Fruit fly (Drosophila melanogaster): ENCODE measurements around the gene Tti1.

Gene Tti1

DNA sequence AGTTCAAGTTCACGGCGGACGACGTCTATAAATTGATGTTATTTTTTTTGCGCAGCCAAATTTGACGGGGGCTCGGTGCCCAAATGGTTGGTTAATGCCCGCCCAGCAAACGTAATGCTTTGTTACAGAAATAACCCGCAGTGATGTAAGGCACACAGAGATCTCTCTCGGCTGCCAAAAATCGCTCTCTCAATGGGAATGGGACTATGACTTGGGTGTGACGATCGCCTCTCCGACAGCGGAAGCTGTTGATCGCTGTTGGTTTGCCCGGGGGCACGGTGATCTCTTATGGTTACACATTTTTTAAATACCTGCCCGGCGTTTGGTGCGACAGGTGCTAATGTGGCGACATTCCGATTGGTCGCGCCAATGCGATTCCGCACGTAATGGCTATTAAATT is 15.6 kb upstream of the Tti1 start:
- TF ChIP-seq pan (optimal IDR thresholded peaks at IDR 0.05) (no peak), EcR (GFP tag; optimal IDR thresholded peaks at IDR 0.05) (no peak), Dll (optimal IDR thresholded peaks at IDR 0.05) (no peak), usp (GFP tag; optimal IDR thresholded peaks at IDR 0.05) (no peak), CG8478 (optimal IDR thresholded peaks at IDR 0.05) (no peak), psq (optimal IDR thresholded peaks at IDR 0.05) (no peak)

- TF ChIP-seq EcR (GFP tag; optimal IDR thresholded peaks at IDR 0.05) (no peak), Dll (optimal IDR thresholded peaks at IDR 0.05) (no peak), pan (optimal IDR thresholded peaks at IDR 0.05) (no peak)
Measured at dm6 chr3R:9768884-9769283, 14.4 kb upstream of the Tti1 start, which contains the start of gene MED6. Gene MED6 (minus strand): TSS chr3R:9768984.

- TF ChIP-seq pan (optimal IDR thresholded peaks at IDR 0.05) (no peak), psq (optimal IDR thresholded peaks at IDR 0.05) (no peak), CG8478 (optimal IDR thresholded peaks at IDR 0.05) (no peak), Dll (optimal IDR thresholded peaks at IDR 0.05) (no peak), EcR (GFP tag; optimal IDR thresholded peaks at IDR 0.05) (no peak), usp (GFP tag; optimal IDR thresholded peaks at IDR 0.05) (no peak)
Measured at dm6 chr3R:9767620-9768592, 13.4 kb upstream of the Tti1 start, which contains the start of gene Naa80. Gene Naa80 (plus strand): TSS chr3R:9767834.

DNA sequence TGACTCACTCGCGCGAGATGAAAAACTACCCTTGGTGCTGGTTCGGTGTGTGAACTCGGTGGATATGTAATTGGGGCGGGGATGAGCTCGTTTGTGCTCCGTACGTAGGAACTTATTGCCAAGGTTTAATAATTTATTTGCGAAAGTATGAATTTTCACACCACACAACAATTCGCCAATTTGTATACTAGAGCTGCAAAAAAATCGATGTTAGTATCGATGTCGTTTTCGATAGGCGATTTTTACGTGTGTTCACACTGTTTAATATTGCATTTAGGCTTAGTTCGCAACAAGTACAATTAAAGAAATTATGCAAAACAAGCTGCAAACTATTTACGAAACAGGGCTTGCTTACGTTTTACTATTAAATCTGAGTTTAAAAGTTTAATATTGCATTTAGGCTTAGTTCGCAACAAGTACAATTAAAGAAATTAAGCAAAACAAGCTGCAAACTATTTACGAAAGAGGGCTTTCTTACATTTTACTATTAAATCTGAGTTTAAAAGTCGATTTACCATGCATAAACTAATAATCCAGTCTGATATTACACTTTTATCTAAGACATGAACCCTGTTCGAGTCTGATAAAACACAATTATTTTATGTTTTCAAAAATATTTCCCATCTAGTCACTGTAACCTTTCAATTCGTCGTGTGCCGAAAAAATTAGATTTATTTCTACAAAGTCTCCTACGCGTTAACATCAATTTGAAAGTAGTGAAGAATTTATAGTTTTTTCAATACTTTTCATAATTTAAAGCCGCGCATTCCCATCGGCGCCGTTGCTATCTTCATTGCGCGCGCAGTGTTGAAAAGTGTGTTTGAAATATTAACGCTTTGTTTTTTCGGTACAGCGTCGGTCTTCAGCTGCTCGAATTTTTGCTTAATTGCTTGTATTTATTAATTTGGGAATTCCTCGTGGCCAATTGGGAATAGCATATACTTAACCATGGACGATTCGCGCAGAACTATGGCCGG is 8.8 kb upstream of the Tti1 start, which contains the start of the genes Snap24 and CG8478:
Gene Snap24 (minus strand): TSS at position 196 of the 977 bp plus-strand sequence.
Gene CG8478 (plus strand): TSS at position 696 of the 977 bp plus-strand sequence.
- no peak for TF ChIP-seq usp (GFP tag; optimal IDR thresholded peaks at IDR 0.05)
- TF ChIP-seq EcR (GFP tag; optimal IDR thresholded peaks at IDR 0.05), result no peak
- TF ChIP-seq CG8478 (optimal IDR thresholded peaks at IDR 0.05), result no peak
- no peak for TF ChIP-seq pan (optimal IDR thresholded peaks at IDR 0.05)
- no peak for TF ChIP-seq psq (optimal IDR thresholded peaks at IDR 0.05)
- TF ChIP-seq Dll (optimal IDR thresholded peaks at IDR 0.05), result no peak

DNA sequence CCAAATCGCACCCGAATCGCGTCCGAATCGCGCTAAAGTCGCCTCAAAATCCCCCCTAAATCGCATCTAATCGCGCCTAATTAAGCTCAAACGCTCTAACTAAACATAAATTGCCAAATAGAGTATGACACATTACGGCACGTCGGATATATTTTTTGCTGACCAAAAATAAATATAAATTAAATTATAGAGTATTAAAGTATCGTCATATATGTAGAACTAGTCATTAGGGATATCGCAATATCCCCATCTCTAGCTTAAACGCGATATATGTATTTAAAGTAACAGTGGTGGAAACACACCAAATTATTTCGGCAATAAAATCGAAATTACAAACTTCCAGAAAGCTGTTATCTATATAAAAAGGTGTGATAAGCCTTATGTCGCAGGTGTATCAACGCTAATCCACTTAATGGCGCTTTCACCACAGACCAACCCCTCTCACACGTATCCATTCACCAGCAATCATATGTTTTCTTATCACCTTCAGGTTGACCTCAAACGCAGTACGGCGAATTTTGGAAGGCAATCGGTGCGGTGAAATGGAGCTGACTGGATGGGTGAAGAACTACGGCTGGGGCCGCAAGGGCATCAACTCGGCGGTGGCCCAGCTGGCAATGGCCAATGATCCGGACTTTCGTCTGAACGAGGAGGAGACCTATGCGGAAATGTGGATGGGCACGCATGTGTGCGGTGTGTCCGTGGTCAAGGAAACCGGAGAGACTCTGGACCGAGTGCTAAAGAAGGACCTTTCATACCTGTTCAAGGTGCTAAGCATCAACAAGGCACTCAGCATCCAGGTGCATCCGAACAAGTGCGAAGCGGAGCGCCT is 5.1 kb upstream of the Tti1 start, which contains the start of gene Mpi:
Gene Mpi (plus strand): TSS at position 263 of the 832 bp plus-strand sequence.
- TF ChIP-seq Dll (optimal IDR thresholded peaks at IDR 0.05), result no peak
- TF ChIP-seq CG8478 (optimal IDR thresholded peaks at IDR 0.05), result no peak
- TF ChIP-seq EcR (GFP tag; optimal IDR thresholded peaks at IDR 0.05), result no peak

- no peak for TF ChIP-seq psq (optimal IDR thresholded peaks at IDR 0.05)
- no peak for TF ChIP-seq CG8478 (optimal IDR thresholded peaks at IDR 0.05)
- TF ChIP-seq pan (optimal IDR thresholded peaks at IDR 0.05), result no peak
- no peak for TF ChIP-seq usp (GFP tag; optimal IDR thresholded peaks at IDR 0.05)
- TF ChIP-seq EcR (GFP tag; optimal IDR thresholded peaks at IDR 0.05), result no peak
- TF ChIP-seq Dll (optimal IDR thresholded peaks at IDR 0.05), result no peak
Measured at dm6 chr3R:9756187-9756586, 1.7 kb upstream of the Tti1 start, which contains the start of the genes Alg12 and Rpt3R. Gene Alg12 (plus strand): TSS chr3R:9756491. Gene Rpt3R (minus strand): TSS chr3R:9756510.

- no peak for TF ChIP-seq Dll (optimal IDR thresholded peaks at IDR 0.05)
- TF ChIP-seq EcR (GFP tag; optimal IDR thresholded peaks at IDR 0.05), result no peak
- no peak for TF ChIP-seq pan (optimal IDR thresholded peaks at IDR 0.05)
- TF ChIP-seq CG8478 (optimal IDR thresholded peaks at IDR 0.05), result no peak
- no peak for TF ChIP-seq usp (GFP tag; optimal IDR thresholded peaks at IDR 0.05)
- TF ChIP-seq psq (optimal IDR thresholded peaks at IDR 0.05), result no peak
Measured at dm6 chr3R:9747900-9748663, 6.4 kb downstream of the Tti1 start.

dm6 chr3R:9747875-9747899 is 6.8 kb downstream of the Tti1 start, which contains the start of gene PpD3:
Gene PpD3 (plus strand): TSS chr3R:9747875.
- TF ChIP-seq pan (optimal IDR thresholded peaks at IDR 0.05) (no peak), EcR (GFP tag; optimal IDR thresholded peaks at IDR 0.05) (no peak), CG8478 (optimal IDR thresholded peaks at IDR 0.05) (no peak), usp (GFP tag; optimal IDR thresholded peaks at IDR 0.05) (no peak), Dll (optimal IDR thresholded peaks at IDR 0.05) (no peak), psq (optimal IDR thresholded peaks at IDR 0.05) (no peak)

DNA sequence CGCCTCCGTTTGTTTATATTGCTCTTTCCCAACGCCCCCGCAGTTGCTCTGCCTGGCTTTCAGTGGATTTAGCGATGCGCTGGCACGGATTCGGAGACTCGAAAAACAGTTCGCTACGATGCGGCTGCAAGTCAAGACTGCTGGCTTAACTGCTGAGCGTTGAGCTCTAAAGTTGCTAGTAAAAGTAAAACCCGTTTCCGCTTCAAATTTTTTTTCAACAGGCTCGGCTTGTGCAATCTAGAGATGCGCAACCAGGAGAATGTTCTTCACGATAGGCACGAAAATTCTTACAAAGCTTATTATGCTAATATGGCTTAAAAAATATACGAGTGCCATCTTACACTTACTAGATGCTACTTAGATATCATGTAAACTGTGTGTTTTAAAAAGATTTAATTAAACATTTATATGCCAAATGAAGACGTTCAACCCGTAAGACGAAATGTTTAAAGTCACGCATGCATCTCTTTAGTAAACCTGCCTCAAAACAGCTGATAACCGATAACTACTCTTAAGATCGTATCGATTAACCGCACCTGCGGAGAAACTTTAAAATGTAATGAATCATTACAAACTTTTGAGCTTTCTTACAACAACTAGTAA is 7.1 kb downstream of the Tti1 start, which contains the start of gene CG12948:
Gene CG12948 (minus strand): TSS at position 473 of the 603 bp plus-strand sequence.
- TF ChIP-seq EcR (GFP tag; optimal IDR thresholded peaks at IDR 0.05), result peak in 1 of 2 experiments; percentile 4
- no peak for TF ChIP-seq psq (optimal IDR thresholded peaks at IDR 0.05)

DNA sequence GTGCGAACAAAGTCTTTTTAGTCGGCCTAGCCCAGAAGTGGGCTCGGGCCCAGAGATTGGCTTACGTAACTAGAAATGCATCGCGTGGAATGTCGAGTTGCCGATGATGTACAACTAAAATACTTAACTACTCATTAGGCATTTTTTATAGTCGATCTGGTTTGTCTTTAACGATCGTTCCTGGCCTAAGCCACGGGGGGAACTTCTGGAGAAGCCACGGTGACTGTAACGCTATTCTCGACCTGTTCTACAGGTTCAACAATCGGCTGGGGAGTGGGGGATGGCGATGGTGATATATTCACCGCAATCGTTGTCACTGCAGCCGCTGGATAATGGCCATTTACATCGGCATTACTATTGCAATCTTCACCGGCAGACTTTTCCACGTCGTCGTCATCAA is 8.2 kb downstream of the Tti1 start, which contains the start of gene CG34409:
Gene CG34409 (minus strand): TSS at position 101 of the 400 bp plus-strand sequence.
- TF ChIP-seq EcR (GFP tag; optimal IDR thresholded peaks at IDR 0.05), result no peak
- TF ChIP-seq CG8478 (optimal IDR thresholded peaks at IDR 0.05), result no peak
- TF ChIP-seq Dll (optimal IDR thresholded peaks at IDR 0.05), result no peak
- no peak for TF ChIP-seq psq (optimal IDR thresholded peaks at IDR 0.05)
- no peak for TF ChIP-seq pan (optimal IDR thresholded peaks at IDR 0.05)
- TF ChIP-seq usp (GFP tag; optimal IDR thresholded peaks at IDR 0.05), result no peak
